Fruit fly (Drosophila melanogaster): ENCODE results near the gene CG4259.
A peak's percentile ranks its signal among the peaks of the same experiment; 100 is the strongest.

CG4259 gene

dm6 chr2L:2175930-2176643 lies 47.0 kb upstream of the CG4259 start (continued):
- TF ChIP-seq HLHmδ (GFP tag; optimal IDR thresholded peaks at IDR 0.05): no peak
- TF ChIP-seq kay (GFP tag; optimal IDR thresholded peaks at IDR 0.05): no peak
- TF ChIP-seq yki (optimal IDR thresholded peaks at IDR 0.05): no peak
- TF ChIP-seq CG17568 (GFP tag; optimal IDR thresholded peaks at IDR 0.05): peak; percentile 2
- TF ChIP-seq CG4730 (GFP tag; IDR thresholded peaks at IDR 0.05): 0 out of 2 replicates have a peak, but pooled peaks have one; percentile 31
- no peak for TF ChIP-seq Doc2 (GFP tag; IDR thresholded peaks at IDR 0.05)
- peak; percentile 52; the same call in 1 of the 2 replicates for TF ChIP-seq Drgx (GFP tag; IDR thresholded peaks at IDR 0.05)
- no peak for TF ChIP-seq schlank (tag; optimal IDR thresholded peaks at IDR 0.05)
- no peak for TF ChIP-seq CG4617 (GFP tag; optimal IDR thresholded peaks at IDR 0.05; ENCODE audit: borderline replicate concordance)
- peak; percentile 36 for TF ChIP-seq cad (GFP tag; optimal IDR thresholded peaks at IDR 0.05)
- TF ChIP-seq unpg (GFP tag; optimal IDR thresholded peaks at IDR 0.05): peak; percentile 57
- TF ChIP-seq hb (GFP tag; IDR thresholded peaks at IDR 0.05; ENCODE audit: partially characterized antibody): no peak
- peak; percentile 79 for TF ChIP-seq gem (tag; optimal IDR thresholded peaks at IDR 0.05)
- TF ChIP-seq CG12391 (tag; optimal IDR thresholded peaks at IDR 0.05): peak; percentile 67
- TF ChIP-seq Sox102F (GFP tag; optimal IDR thresholded peaks at IDR 0.05): peak; percentile 50
- no peak for TF ChIP-seq chn (GFP tag; optimal IDR thresholded peaks at IDR 0.05)
- no peak for TF ChIP-seq ab (GFP tag; optimal IDR thresholded peaks at IDR 0.05)
- no peak for TF ChIP-seq oc (tag; optimal IDR thresholded peaks at IDR 0.05)
- no peak for TF ChIP-seq Ets65A (GFP tag)
- no peak for TF ChIP-seq cg (GFP tag; optimal IDR thresholded peaks at IDR 0.05)
- TF ChIP-seq Atf6 (GFP tag; IDR thresholded peaks at IDR 0.05): no peak; the same call in 1 of the 2 replicates
- TF ChIP-seq CG4360 (GFP tag; IDR thresholded peaks at IDR 0.05): no peak
- TF ChIP-seq CG2712 (tag; optimal IDR thresholded peaks at IDR 0.05): peak; percentile 53
- TF ChIP-seq hbn (GFP tag; IDR thresholded peaks at IDR 0.05; ENCODE audit: partially characterized antibody): no peak
- no peak for TF ChIP-seq CG3163 (GFP tag; optimal IDR thresholded peaks at IDR 0.05)
- TF ChIP-seq repo (GFP tag; optimal IDR thresholded peaks at IDR 0.05): no peak
- no peak for TF ChIP-seq dati (GFP tag; IDR thresholded peaks at IDR 0.05)
- TF ChIP-seq tna (GFP tag; IDR thresholded peaks at IDR 0.05; ENCODE audit: partially characterized antibody): no peak
- no peak for TF ChIP-seq CG42726 (GFP tag; IDR thresholded peaks at IDR 0.05; ENCODE audit: partially characterized antibody)
- TF ChIP-seq CG17186 (GFP tag; optimal IDR thresholded peaks at IDR 0.05): no peak
- TF ChIP-seq CG6272 (GFP tag; IDR thresholded peaks at IDR 0.05): peak; percentile 41; the same call in 1 of the 2 replicates
- no peak for TF ChIP-seq zf30C (GFP tag; optimal IDR thresholded peaks at IDR 0.05)
- no peak for TF ChIP-seq jing (GFP tag; optimal IDR thresholded peaks at IDR 0.05)
- no peak for TF ChIP-seq Mad (GFP tag; optimal IDR thresholded peaks at IDR 0.05)
- TF ChIP-seq CG1832 (GFP tag; optimal IDR thresholded peaks at IDR 0.05): no peak
- peak; percentile 23 for TF ChIP-seq CG2116 (GFP tag; optimal IDR thresholded peaks at IDR 0.05)
- TF ChIP-seq CG7357 (GFP tag; IDR thresholded peaks at IDR 0.05): no peak
- no peak for TF ChIP-seq sim (GFP tag; IDR thresholded peaks at IDR 0.05)
- no peak for TF ChIP-seq sima (GFP tag; optimal IDR thresholded peaks at IDR 0.05)
- TF ChIP-seq lov (optimal IDR thresholded peaks at IDR 0.05): no peak
- TF ChIP-seq lov (GFP tag; IDR thresholded peaks at IDR 0.05): no peak
- TF ChIP-seq CG3407 (GFP tag; optimal IDR thresholded peaks at IDR 0.05): no peak
- TF ChIP-seq prd (optimal IDR thresholded peaks at IDR 0.05): no peak
- peak; percentile 50; the same call in 2 of the 3 replicates for TF ChIP-seq prd (GFP tag; IDR thresholded peaks at IDR 0.05)
- peak; percentile 68 for TF ChIP-seq lab (GFP tag; optimal IDR thresholded peaks at IDR 0.05)
- TF ChIP-seq CG12071 (GFP tag; optimal IDR thresholded peaks at IDR 0.05): no peak
- TF ChIP-seq dysf (GFP tag; IDR thresholded peaks at IDR 0.05): peak; percentile 64; the same call in 1 of the 3 replicates
- 0 out of 2 replicates have a peak, but pooled peaks have one; percentile 45 for TF ChIP-seq toy (GFP tag; IDR thresholded peaks at IDR 0.05)
- TF ChIP-seq gsb (GFP tag; IDR thresholded peaks at IDR 0.05): no peak
- no peak for TF ChIP-seq CG11723 (GFP tag; optimal IDR thresholded peaks at IDR 0.05)
- no peak for TF ChIP-seq dan (GFP tag; IDR thresholded peaks at IDR 0.05)
